In the genomic region with DNA sequence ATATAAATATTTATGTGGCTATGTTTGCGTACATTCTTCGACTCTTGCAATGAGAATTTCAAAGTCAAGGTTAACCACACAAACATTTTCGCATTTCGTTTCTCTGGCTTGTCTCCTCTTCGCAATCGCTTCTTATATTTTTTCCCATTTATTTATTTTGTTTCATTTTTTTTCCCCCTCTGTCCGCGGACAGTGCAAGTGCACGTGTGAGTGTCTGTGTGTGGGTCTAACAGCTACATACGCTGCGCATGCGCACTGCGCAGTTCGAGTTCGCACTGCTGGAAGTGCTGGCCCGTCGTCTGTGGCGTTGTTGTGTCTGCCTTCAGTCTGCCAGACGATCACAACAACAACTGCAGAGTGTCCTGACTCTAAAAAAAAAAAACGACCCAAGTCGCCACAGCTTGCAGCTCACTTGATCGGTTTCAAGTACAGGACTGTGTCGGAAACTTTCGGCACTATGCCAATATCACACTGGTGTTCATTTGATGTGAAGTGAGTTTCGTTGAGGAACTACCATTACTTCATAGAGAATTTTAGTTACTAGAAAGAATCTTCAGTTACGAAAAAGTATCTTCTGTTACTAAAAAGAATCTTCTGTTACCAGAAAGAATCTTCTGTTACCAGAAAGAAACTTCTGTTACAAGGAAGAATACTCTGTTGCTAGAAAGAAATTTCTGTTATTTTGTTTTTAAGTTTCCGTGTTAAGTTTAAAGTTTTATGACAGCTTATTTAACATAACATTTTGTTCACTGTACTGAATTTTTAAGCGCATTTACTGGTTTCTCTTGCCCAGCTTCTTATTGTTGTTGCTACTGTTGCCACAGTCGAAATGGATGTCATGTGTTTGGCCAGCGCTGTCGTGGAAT, we compare ENCODE assay signal across 3 fruit fly cellular contexts.
A peak's percentile ranks its signal among the peaks of the same experiment; 100 is the strongest.
TF ChIP-seq lines count a peak whose summit lies in the region.

No protein-coding gene starts in this region.

TF ChIP-seq in whole organism, embryonic, 481 proteins besides CTCF, POLR2A, EP300 and RAD21 (continued from another document):
- TF ChIP-seq dysf (GFP tag; IDR thresholded peaks at IDR 0.05; lab: Robert Waterston, UW), result no peak
- no peak for TF ChIP-seq B-H1 (GFP tag; IDR thresholded peaks at IDR 0.05; lab: Robert Waterston, UW)
- peak; percentile 41 for TF ChIP-seq nom (GFP tag; optimal IDR thresholded peaks at IDR 0.05; lab: Kevin White, UChicago)
- TF ChIP-seq cas (GFP tag; IDR thresholded peaks at IDR 0.05; lab: Robert Waterston, UW), result no peak
- no peak for TF ChIP-seq Dll (GFP tag; IDR thresholded peaks at IDR 0.05; lab: Robert Waterston, UW; ENCODE audit: partially characterized antibody)
- no peak for TF ChIP-seq CG6654 (GFP tag; optimal IDR thresholded peaks at IDR 0.05; lab: Kevin White, UChicago)
- TF ChIP-seq CG4360 (GFP tag; IDR thresholded peaks at IDR 0.05; lab: Robert Waterston, UW), result peak; percentile 57; the same call in 1 of the 2 replicates
- no peak for TF ChIP-seq CG17359 (tag; optimal IDR thresholded peaks at IDR 0.05; lab: Kevin White, UChicago)
- TF ChIP-seq Drgx (GFP tag; IDR thresholded peaks at IDR 0.05; lab: Robert Waterston, UW), result peak; percentile 44
- no peak for TF ChIP-seq CG17829 (tag; optimal IDR thresholded peaks at IDR 0.05; lab: Kevin White, UChicago)
- TF ChIP-seq h (optimal IDR thresholded peaks at IDR 0.05; lab: Kevin White, UChicago), result no peak
- TF ChIP-seq ewg (GFP tag; optimal IDR thresholded peaks at IDR 0.05; lab: Kevin White, UChicago), result peak; percentile 9
- no peak for TF ChIP-seq HmgD (GFP tag; optimal IDR thresholded peaks at IDR 0.05; lab: Kevin White, UChicago)
- TF ChIP-seq CG9437 (GFP tag; optimal IDR thresholded peaks at IDR 0.05; lab: Kevin White, UChicago), result no peak
- TF ChIP-seq sr (GFP tag; IDR thresholded peaks at IDR 0.05; lab: Robert Waterston, UW), result no peak
TF ChIP-seq in whole organism, embryonic: peak in this region for 9.

TF ChIP-seq in whole organism, prepupa, 60 proteins besides CTCF, POLR2A, EP300 and RAD21 (continued from another document):
- TF ChIP-seq eg (GFP tag; IDR thresholded peaks at IDR 0.05; lab: Robert Waterston, UW) (peak; percentile 53; the same call in 1 of the 3 replicates), Gug (GFP tag; IDR thresholded peaks at IDR 0.05; lab: Robert Waterston, UW) (peak; percentile 27; the same call in 1 of the 2 replicates), CG10631 (GFP tag; optimal IDR thresholded peaks at IDR 0.05; lab: Kevin White, UChicago) (peak; percentile 16), ss (GFP tag; optimal IDR thresholded peaks at IDR 0.05; lab: Kevin White, UChicago) (peak; percentile 30 to 45), esn (GFP tag; optimal IDR thresholded peaks at IDR 0.05; lab: Kevin White, UChicago) (peak; percentile 51), CG11762 (GFP tag; optimal IDR thresholded peaks at IDR 0.05; lab: Kevin White, UChicago; ENCODE audit: insufficient read depth) (no peak), OdsH (GFP tag; optimal IDR thresholded peaks at IDR 0.05; lab: Kevin White, UChicago) (peak; percentile 15), CG3032 (tag; optimal IDR thresholded peaks at IDR 0.05; lab: Kevin White, UChicago) (peak; percentile 24), Hr39 (GFP tag; optimal IDR thresholded peaks at IDR 0.05; lab: Kevin White, UChicago) (peak; percentile 20)

TF ChIP-seq in whole organism, wandering third instar larva, 38 proteins besides CTCF, POLR2A, EP300 and RAD21 (continued from another document):
- no peak for TF ChIP-seq Hr78 (GFP tag; optimal IDR thresholded peaks at IDR 0.05; lab: Kevin White, UChicago)
- peak; percentile 54 for TF ChIP-seq rgr (GFP tag; optimal IDR thresholded peaks at IDR 0.05; lab: Kevin White, UChicago)
- TF ChIP-seq Abd-B (GFP tag; optimal IDR thresholded peaks at IDR 0.05; lab: Kevin White, UChicago), result no peak
- TF ChIP-seq h (GFP tag; optimal IDR thresholded peaks at IDR 0.05; lab: Kevin White, UChicago), result peak; percentile 17
- TF ChIP-seq Hr83 (GFP tag; optimal IDR thresholded peaks at IDR 0.05; lab: Kevin White, UChicago; ENCODE audit: poor library complexity, severe bottlenecking), result no peak
- TF ChIP-seq dl (GFP tag; optimal IDR thresholded peaks at IDR 0.05; lab: Kevin White, UChicago; ENCODE audit: insufficient read depth in 1 of 2, partially characterized antibody in 2 of 2), result peak in 1 of 2 experiments; percentile 31
- no peak for TF ChIP-seq dmrt93B (GFP tag; optimal IDR thresholded peaks at IDR 0.05; lab: Kevin White, UChicago)
- TF ChIP-seq Sp1 (GFP tag; optimal IDR thresholded peaks at IDR 0.05; lab: Kevin White, UChicago), result peak; percentile 43
- TF ChIP-seq dsf (GFP tag; optimal IDR thresholded peaks at IDR 0.05; lab: Kevin White, UChicago; ENCODE audit: borderline replicate concordance), result no peak
- no peak for TF ChIP-seq CG32264 (GFP tag; optimal IDR thresholded peaks at IDR 0.05; lab: Kevin White, UChicago)
- no peak for TF ChIP-seq HLH106 (tag; optimal IDR thresholded peaks at IDR 0.05; lab: Kevin White, UChicago)
